Fruit fly (Drosophila melanogaster) whole organism, wandering third instar larva: ENCODE results near the gene CG14036.

ENCODE experiments used
- Abd-B ChIP-seq: fragments of >200 bp; optimal IDR thresholded peaks from 2 replicates; lab custom pipeline; 2017; ENCODE audit warnings: missing biosample characterization, missing genetic modification characterization
- CG32264 ChIP-seq: fragments of 200-800 bp; sonication (Bioruptor generic); optimal IDR thresholded peaks from 2 replicates; lab custom pipeline; 2016; ENCODE audit warnings: missing biosample characterization, missing genetic modification characterization
- CG9705 ChIP-seq: fragments of 200-800 bp; sonication (Bioruptor generic); optimal IDR thresholded peaks from 2 replicates; lab custom pipeline; 2018; ENCODE audit warnings: missing biosample characterization, mild to moderate bottlenecking, missing genetic modification characterization
- CrebA ChIP-seq: fragments of 200-800 bp; sonication (Bioruptor generic); optimal IDR thresholded peaks from 2 replicates; lab custom pipeline; 2016; ENCODE audit warnings: missing biosample characterization, mild to moderate bottlenecking, missing genetic modification characterization, borderline replicate concordance
- Dfd ChIP-seq: fragments of >200 bp; optimal IDR thresholded peaks from 2 replicates; lab custom pipeline; 2017; ENCODE audit warnings: missing biosample characterization, missing genetic modification characterization
- Dif ChIP-seq: fragments of 200-275, 200-300 bp; sonication (Bioruptor generic); optimal IDR thresholded peaks from 2 replicates; lab custom pipeline; 2018; ENCODE audit warnings: missing biosample characterization, missing genetic modification characterization; ENCODE audit not compliant: partially characterized antibody
- GATAd ChIP-seq: sonication (Bioruptor generic); optimal IDR thresholded peaks from 2 replicates; lab custom pipeline; 2016; ENCODE audit warnings: missing biosample characterization, missing genetic modification characterization
- HLH106 ChIP-seq: fragments of 200-800 bp; optimal IDR thresholded peaks from 3 replicates; lab custom pipeline; 2019; ENCODE audit warnings: missing biosample characterization, mild to moderate bottlenecking, missing genetic modification characterization, moderate library complexity
- Hnf4 ChIP-seq: fragments of 200-800 bp; sonication (Bioruptor generic); optimal IDR thresholded peaks from 2 replicates; lab custom pipeline; 2016; ENCODE audit warnings: missing biosample characterization, mild to moderate bottlenecking, missing genetic modification characterization
- Hr78 ChIP-seq: fragments of >200 bp; optimal IDR thresholded peaks from 2 replicates; lab custom pipeline; 2017; ENCODE audit warnings: missing biosample characterization, missing genetic modification characterization
- Hr83 ChIP-seq: fragments of 200-300 bp; sonication (Bioruptor generic); optimal IDR thresholded peaks from 2 replicates; lab custom pipeline; 2016; ENCODE audit warnings: missing biosample characterization, mild to moderate bottlenecking, missing genetic modification characterization, moderate library complexity; ENCODE audit not compliant: poor library complexity, severe bottlenecking
- Jra ChIP-seq: sonication (Bioruptor generic); optimal IDR thresholded peaks from 2 replicates; lab custom pipeline; 2016; ENCODE audit warnings: missing biosample characterization, missing genetic modification characterization
- Mio ChIP-seq: sonication (Bioruptor generic); optimal IDR thresholded peaks from 2 replicates; lab custom pipeline; 2016; ENCODE audit warnings: missing biosample characterization, missing genetic modification characterization
- N ChIP-seq: fragments of >200 bp; optimal IDR thresholded peaks from 2 replicates; lab custom pipeline; 2018; ENCODE audit warnings: missing biosample characterization, missing external identifiers, missing genetic modification characterization
- OdsH ChIP-seq: fragments of 200-800 bp; sonication (Bioruptor generic); optimal IDR thresholded peaks from 2 replicates; lab custom pipeline; 2016; ENCODE audit warnings: missing biosample characterization, mild to moderate bottlenecking, missing genetic modification characterization
- Rel ChIP-seq, 2 experiments: fragments of 200-800 bp; sonication (Bioruptor generic) in 1 of 2; optimal IDR thresholded peaks; 2 replicates in 1 of 2; 3 replicates in 1 of 2; lab custom pipeline; 2016 to 2019; ENCODE audit warnings: mild to moderate bottlenecking in 2 of 2, missing biosample characterization in 2 of 2, missing genetic modification characterization in 2 of 2, moderate library complexity in 1 of 2
- Sp1 ChIP-seq: fragments of 200-800 bp; sonication (Bioruptor generic); optimal IDR thresholded peaks from 3 replicates; lab custom pipeline; 2019; ENCODE audit warnings: missing biosample characterization, mild to moderate bottlenecking, missing genetic modification characterization, moderate library complexity
- Vsx2 ChIP-seq: fragments of 200-300, 225-300 bp; sonication (Bioruptor generic); optimal IDR thresholded peaks from 2 replicates; lab custom pipeline; 2018; ENCODE audit warnings: missing biosample characterization, missing genetic modification characterization; ENCODE audit not compliant: partially characterized antibody
- br ChIP-seq: fragments of 200-800 bp; sonication (Bioruptor generic); optimal IDR thresholded peaks from 2 replicates; lab custom pipeline; 2016; ENCODE audit warnings: missing biosample characterization, missing genetic modification characterization
- brk ChIP-seq: fragments of 200-800 bp; sonication (Bioruptor generic); optimal IDR thresholded peaks from 2 replicates; lab custom pipeline; 2016; ENCODE audit warnings: missing biosample characterization, mild to moderate bottlenecking, missing genetic modification characterization
- dl ChIP-seq, 2 experiments: fragments of 175-275, 200-275 bp in 1 of 2; fragments of 200-275 bp in 1 of 2; sonication (Bioruptor generic); optimal IDR thresholded peaks; lab custom pipeline; 2018; ENCODE audit warnings: mild to moderate bottlenecking in 2 of 2, missing biosample characterization in 2 of 2, missing genetic modification characterization in 2 of 2, moderate library complexity in 2 of 2; ENCODE audit not compliant: partially characterized antibody in 2 of 2, insufficient read depth in 1 of 2
- dmrt93B ChIP-seq: fragments of 200-800 bp; sonication (Bioruptor generic); optimal IDR thresholded peaks from 2 replicates; lab custom pipeline; 2018; ENCODE audit warnings: missing biosample characterization, mild to moderate bottlenecking, missing genetic modification characterization
- dsf ChIP-seq: sonication (Bioruptor generic); optimal IDR thresholded peaks from 2 replicates; lab custom pipeline; 2016; ENCODE audit warnings: missing biosample characterization, missing genetic modification characterization, borderline replicate concordance
- ey ChIP-seq: fragments of 200-800 bp; sonication (Bioruptor generic); optimal IDR thresholded peaks from 2 replicates; lab custom pipeline; 2016; ENCODE audit warnings: missing biosample characterization, missing genetic modification characterization
- h ChIP-seq: fragments of 200-800 bp; sonication (Bioruptor generic); optimal IDR thresholded peaks from 3 replicates; lab custom pipeline; 2016; ENCODE audit warnings: missing biosample characterization, mild to moderate bottlenecking, missing genetic modification characterization
- jim ChIP-seq: fragments of 175-275, 200-325 bp; sonication (Bioruptor generic); optimal IDR thresholded peaks from 2 replicates; lab custom pipeline; 2016; ENCODE audit warnings: missing biosample characterization, mild to moderate bottlenecking, missing genetic modification characterization
- lola ChIP-seq: fragments of >200 bp; optimal IDR thresholded peaks from 2 replicates; lab custom pipeline; 2017; ENCODE audit warnings: missing biosample characterization, missing genetic modification characterization
- psq ChIP-seq: fragments of 200-800 bp; sonication (Bioruptor generic); optimal IDR thresholded peaks from 3 replicates; lab custom pipeline; 2017; ENCODE audit warnings: missing biosample characterization, mild to moderate bottlenecking, missing genetic modification characterization, moderate library complexity
- rgr ChIP-seq: fragments of 200-800 bp; sonication (Bioruptor generic); optimal IDR thresholded peaks from 3 replicates; lab custom pipeline; 2016; ENCODE audit warnings: missing biosample characterization, mild to moderate bottlenecking, missing genetic modification characterization
- sage ChIP-seq: fragments of 200-800 bp; sonication (Bioruptor generic); optimal IDR thresholded peaks from 2 replicates; lab custom pipeline; 2016; ENCODE audit warnings: missing biosample characterization, mild to moderate bottlenecking, missing genetic modification characterization
- sv ChIP-seq: fragments of 200-800 bp; sonication (Bioruptor generic); optimal IDR thresholded peaks from 3 replicates; lab custom pipeline; 2016; ENCODE audit warnings: missing biosample characterization, missing genetic modification characterization
- tai ChIP-seq: sonication (Bioruptor generic); optimal IDR thresholded peaks from 2 replicates; lab custom pipeline; 2016; ENCODE audit warnings: missing biosample characterization, missing genetic modification characterization
- usp ChIP-seq: fragments of >200 bp; optimal IDR thresholded peaks from 2 replicates; lab custom pipeline; 2017; ENCODE audit warnings: missing biosample characterization, missing genetic modification characterization
- woc ChIP-seq: sonication (Bioruptor generic); optimal IDR thresholded peaks from 2 replicates; lab custom pipeline; 2016; ENCODE audit warnings: missing biosample characterization, mild to moderate bottlenecking, missing genetic modification characterization

Gene CG14036

DNA sequence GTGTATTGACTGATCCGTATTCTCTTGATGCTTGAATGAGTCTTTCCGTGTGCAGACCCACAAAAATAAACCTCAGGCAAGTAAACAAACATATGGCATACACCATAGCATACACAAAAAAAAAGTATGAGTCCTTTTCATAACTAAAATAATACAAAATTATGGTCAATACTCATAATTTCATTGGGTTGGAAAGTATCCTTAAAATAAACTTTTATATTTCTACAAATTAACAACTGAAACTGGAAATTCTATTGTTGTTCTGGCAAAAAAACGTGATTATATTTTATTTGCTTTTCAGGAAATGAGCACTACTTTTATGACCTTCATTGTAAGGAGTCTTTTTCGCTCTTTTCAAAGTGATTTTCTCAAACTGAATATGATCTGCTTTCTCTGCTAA, 12.7 kb downstream of the CG14036 start:
- no peak for TF ChIP-seq lola (GFP tag; lab: Kevin White, UChicago)
- no peak for TF ChIP-seq Hnf4 (GFP tag; lab: Kevin White, UChicago)
- no peak for TF ChIP-seq tai (GFP tag; lab: Kevin White, UChicago)
- no peak for TF ChIP-seq brk (GFP tag; lab: Kevin White, UChicago)
- TF ChIP-seq ey (GFP tag; lab: Kevin White, UChicago), result no peak
- TF ChIP-seq Hr83, result no peak
- no peak for TF ChIP-seq N (GFP tag; lab: Kevin White, UChicago)
- TF ChIP-seq jim, result no peak
- no peak for TF ChIP-seq CG32264 (GFP tag; lab: Kevin White, UChicago)
- no peak for TF ChIP-seq sage (GFP tag; lab: Kevin White, UChicago)

dm6 chr2L:5037402-5037860, 17.4 kb downstream of the CG14036 start, which contains the start of the genes CG14042 and SP555:
Gene CG14042 (plus strand): TSS chr2L:5037709.
Gene SP555 (plus strand): TSS chr2L:5037709.
- no peak for TF ChIP-seq Hr83
- no peak for TF ChIP-seq dl (GFP tag; optimal IDR thresholded peaks at IDR 0.05; lab: Kevin White, UChicago; ENCODE audit: insufficient read depth in 1 of 2, partially characterized antibody in 2 of 2)
- TF ChIP-seq usp (GFP tag; lab: Kevin White, UChicago), result no peak
- no peak for TF ChIP-seq psq
- no peak for TF ChIP-seq jim
- no peak for TF ChIP-seq rgr (GFP tag; lab: Kevin White, UChicago)
- no peak for TF ChIP-seq CG9705 (GFP tag; lab: Kevin White, UChicago)
- no peak for TF ChIP-seq sage (GFP tag; lab: Kevin White, UChicago)
- no peak for TF ChIP-seq ey (GFP tag; lab: Kevin White, UChicago)
- TF ChIP-seq CrebA, result no peak
- no peak for TF ChIP-seq CG32264 (GFP tag; lab: Kevin White, UChicago)
- TF ChIP-seq dmrt93B, result no peak
- TF ChIP-seq Sp1 (GFP tag; lab: Kevin White, UChicago), result no peak
- TF ChIP-seq, all 38 proteins: peak for 0

- no peak for TF ChIP-seq Mio (GFP tag; lab: Kevin White, UChicago)
- TF ChIP-seq usp (GFP tag; lab: Kevin White, UChicago), result no peak
- TF ChIP-seq tai (GFP tag; lab: Kevin White, UChicago), result no peak
- TF ChIP-seq Hr78 (GFP tag; lab: Kevin White, UChicago), result no peak
- no peak for TF ChIP-seq N (GFP tag; lab: Kevin White, UChicago)
- TF ChIP-seq Abd-B (GFP tag; lab: Kevin White, UChicago), result no peak
- TF ChIP-seq sage (GFP tag; lab: Kevin White, UChicago), result no peak
- TF ChIP-seq HLH106 (tag; lab: Kevin White, UChicago), result no peak
- no peak for TF ChIP-seq CrebA
- TF ChIP-seq Hnf4 (GFP tag; lab: Kevin White, UChicago), result no peak
- TF ChIP-seq dsf (GFP tag; lab: Kevin White, UChicago), result no peak
- no peak for TF ChIP-seq Dfd
- no peak for TF ChIP-seq Dif (GFP tag; lab: Kevin White, UChicago)
- no peak for TF ChIP-seq Rel (GFP tag; optimal IDR thresholded peaks at IDR 0.05; lab: Kevin White, UChicago)
- TF ChIP-seq Rel (tag; optimal IDR thresholded peaks at IDR 0.05; lab: Kevin White, UChicago), result no peak
- TF ChIP-seq, all 38 proteins: peak for 0
Measured at dm6 chr2L:5036120-5036519, 18.7 kb downstream of the CG14036 start.

DNA sequence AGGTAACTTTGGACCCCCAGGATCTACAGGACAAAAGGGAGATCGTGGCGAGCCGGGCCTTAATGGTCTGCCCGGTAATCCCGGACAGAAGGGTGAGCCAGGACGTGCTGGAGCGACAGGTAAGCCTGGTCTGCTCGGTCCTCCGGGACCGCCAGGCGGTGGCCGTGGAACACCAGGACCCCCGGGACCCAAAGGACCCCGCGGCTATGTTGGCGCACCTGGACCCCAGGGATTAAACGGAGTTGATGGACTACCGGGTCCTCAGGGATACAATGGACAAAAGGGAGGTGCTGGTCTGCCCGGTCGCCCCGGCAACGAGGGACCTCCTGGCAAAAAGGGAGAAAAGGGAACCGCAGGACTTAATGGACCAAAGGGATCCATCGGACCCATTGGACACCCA, 22.9 kb downstream of the CG14036 start:
- TF ChIP-seq Dfd (peak; percentile 96), psq (no peak)

DNA sequence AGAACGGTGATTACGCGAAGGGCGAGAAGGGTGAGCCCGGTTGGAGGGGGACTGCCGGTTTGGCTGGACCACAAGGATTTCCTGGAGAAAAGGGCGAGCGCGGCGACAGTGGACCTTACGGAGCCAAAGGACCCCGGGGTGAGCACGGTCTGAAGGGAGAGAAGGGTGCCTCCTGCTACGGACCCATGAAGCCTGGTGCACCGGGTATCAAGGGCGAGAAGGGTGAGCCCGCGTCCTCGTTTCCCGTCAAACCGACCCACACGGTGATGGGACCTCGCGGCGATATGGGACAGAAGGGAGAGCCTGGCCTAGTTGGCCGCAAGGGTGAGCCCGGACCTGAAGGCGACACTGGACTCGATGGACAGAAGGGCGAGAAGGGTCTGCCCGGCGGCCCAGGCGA, 23.4 kb downstream of the CG14036 start:
- TF ChIP-seq woc (GFP tag; lab: Kevin White, UChicago), result no peak

DNA sequence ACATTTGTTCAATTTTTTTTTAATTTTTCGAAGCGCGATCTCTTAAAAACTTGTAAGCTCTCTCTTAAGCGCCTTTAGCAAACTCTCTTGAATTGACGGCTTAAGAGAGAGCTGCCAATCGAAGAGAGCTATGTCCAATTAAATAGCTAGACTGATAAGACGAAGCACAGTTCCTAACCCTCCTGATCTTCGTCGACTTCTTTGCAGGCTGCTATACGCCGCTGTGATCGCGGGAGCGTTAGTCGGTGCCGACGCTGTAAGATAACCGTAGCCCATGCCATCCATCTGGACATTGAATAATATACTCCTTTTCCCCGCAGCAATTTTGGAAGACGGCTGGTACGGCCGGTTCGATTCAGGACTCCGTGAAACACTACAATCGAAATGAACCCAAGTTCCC, 24.3 kb downstream of the CG14036 start:
- TF ChIP-seq Dfd (no peak), OdsH (GFP tag; lab: Kevin White, UChicago) (no peak), Rel (GFP tag; optimal IDR thresholded peaks at IDR 0.05; lab: Kevin White, UChicago) (no peak), Rel (tag; optimal IDR thresholded peaks at IDR 0.05; lab: Kevin White, UChicago) (no peak), sv (no peak), Jra (GFP tag; lab: Kevin White, UChicago) (no peak), jim (no peak), sage (GFP tag; lab: Kevin White, UChicago) (no peak), rgr (GFP tag; lab: Kevin White, UChicago) (no peak), GATAd (no peak), Abd-B (GFP tag; lab: Kevin White, UChicago) (no peak), Dif (GFP tag; lab: Kevin White, UChicago) (no peak), br (GFP tag; lab: Kevin White, UChicago) (no peak), dsf (GFP tag; lab: Kevin White, UChicago) (no peak), N (GFP tag; lab: Kevin White, UChicago) (no peak), Hr78 (GFP tag; lab: Kevin White, UChicago) (no peak), usp (GFP tag; lab: Kevin White, UChicago) (no peak), Vsx2 (GFP tag; lab: Kevin White, UChicago) (no peak), h (GFP tag; lab: Kevin White, UChicago) (no peak), Sp1 (GFP tag; lab: Kevin White, UChicago) (no peak), CrebA (no peak)
- TF ChIP-seq, all 38 proteins: peak for 0
